Worm (Caenorhabditis elegans) whole organism, L1 larva: Measurements from ENCODE around the gene C17G10.13.

ENCODE experiments used
- C16A3.4 ChIP-seq: fragments of 150-350 bp; optimal IDR thresholded peaks from 2 replicates; lab custom pipeline; 2014; ENCODE audit warnings: missing biosample characterization, missing genetic modification characterization
- Y116A8C.19 ChIP-seq: sonication (generic microtip); optimal IDR thresholded peaks from 2 replicates; lab custom pipeline; 2016; ENCODE audit warnings: missing compliant biosample characterization, missing genetic modification characterization, borderline replicate concordance
- aha-1 ChIP-seq: fragments of 150-350 bp; optimal IDR thresholded peaks from 2 replicates; lab custom pipeline; 2014; ENCODE audit warnings: missing biosample characterization, missing genetic modification characterization
- alr-1 ChIP-seq: fragments of 200-800 bp; sonication (Bioruptor generic); optimal IDR thresholded peaks from 2 replicates; lab custom pipeline; 2018; ENCODE audit warnings: borderline replicate concordance, mild to moderate bottlenecking, missing genetic modification characterization, missing compliant biosample characterization
- aly-2 ChIP-seq: fragments of 150-350 bp; optimal IDR thresholded peaks from 2 replicates; lab custom pipeline; 2014; ENCODE audit warnings: missing biosample characterization, missing genetic modification characterization
- ama-1 ChIP-seq: fragments of 150-350 bp; optimal IDR thresholded peaks from 2 replicates; lab custom pipeline; 2014
- ceh-63 ChIP-seq: fragments of 200-800 bp; sonication (Bioruptor generic); optimal IDR thresholded peaks from 2 replicates; lab custom pipeline; 2018; ENCODE audit warnings: mild to moderate bottlenecking, missing genetic modification characterization, missing compliant biosample characterization
- ceh-8 ChIP-seq: fragments of 200-800 bp; sonication (Bioruptor generic); optimal IDR thresholded peaks from 2 replicates; lab custom pipeline; 2018; ENCODE audit warnings: mild to moderate bottlenecking, missing genetic modification characterization, moderate library complexity, missing compliant biosample characterization
- ceh-82 ChIP-seq, 3 experiments: fragments of 150-350 bp in 1 of 3; sonication (generic microtip) in 2 of 3; optimal IDR thresholded peaks; 2 replicates each; lab custom pipeline; 2014 to 2017; ENCODE audit warnings: missing biosample characterization in 3 of 3, missing genetic modification characterization in 3 of 3
- ceh-88 ChIP-seq: fragments of 200-800 bp; sonication (Bioruptor generic); IDR thresholded peaks from 2 replicates; pipeline ENCODE4 v1.3.6; 2022; ENCODE audit warnings: missing genetic modification characterization, missing compliant biosample characterization
- ces-1 ChIP-seq: fragments of 150-350 bp; optimal IDR thresholded peaks from 2 replicates; lab custom pipeline; 2014; ENCODE audit warnings: missing biosample characterization, missing genetic modification reagents, missing genetic modification characterization
- dsc-1 ChIP-seq: sonication (generic microtip); optimal IDR thresholded peaks from 2 replicates; lab custom pipeline; 2016; ENCODE audit warnings: mild to moderate bottlenecking, missing genetic modification characterization, missing compliant biosample characterization
- egl-13 ChIP-seq: sonication (generic microtip); optimal IDR thresholded peaks from 2 replicates; lab custom pipeline; 2016; ENCODE audit warnings: missing genotype, missing genetic modification reagents, missing genetic modification characterization, missing compliant biosample characterization
- elt-2 ChIP-seq: sonication (generic microtip); optimal IDR thresholded peaks from 2 replicates; lab custom pipeline; 2016; ENCODE audit warnings: missing genetic modification characterization, mild to moderate bottlenecking, inconsistent platforms, missing compliant biosample characterization, missing genetic modification reagents
- elt-3 ChIP-seq, 6 experiments: fragments of 150-350 bp in 1 of 6; sonication (generic microtip); optimal IDR thresholded peaks; 2 replicates each; lab custom pipeline; 2017 to 2018; ENCODE audit warnings: missing biosample characterization in 6 of 6, missing genetic modification characterization in 6 of 6, inconsistent platforms in 1 of 6
- fkh-10 ChIP-seq: sonication (generic microtip); optimal IDR thresholded peaks from 2 replicates; lab custom pipeline; 2017; ENCODE audit warnings: missing biosample characterization, missing genetic modification reagents, missing genetic modification characterization
- fkh-8 ChIP-seq: sonication (generic microtip); optimal IDR thresholded peaks from 2 replicates; lab custom pipeline; 2016; ENCODE audit warnings: mild to moderate bottlenecking, missing genetic modification characterization, missing compliant biosample characterization
- fos-1 ChIP-seq: fragments of 150-350 bp; optimal IDR thresholded peaks from 2 replicates; lab custom pipeline; 2014; ENCODE audit warnings: missing biosample characterization, missing genetic modification characterization
- grh-1 ChIP-seq: fragments of 200-800 bp; sonication (Bioruptor generic); IDR thresholded peaks from 2 replicates; pipeline ENCODE4 v1.3.6; 2022; ENCODE audit warnings: missing genetic modification reagents, missing genetic modification characterization, missing compliant biosample characterization
- hlh-17 ChIP-seq: fragments of 200-800 bp; sonication (Bioruptor generic); optimal IDR thresholded peaks from 2 replicates; lab custom pipeline; 2018; ENCODE audit warnings: missing genetic modification characterization, mild to moderate bottlenecking, missing compliant biosample characterization, moderate library complexity, borderline replicate concordance
- hlh-4 ChIP-seq: sonication (generic microtip); optimal IDR thresholded peaks from 2 replicates; lab custom pipeline; 2016; ENCODE audit warnings: mild to moderate bottlenecking, missing genetic modification characterization, missing compliant biosample characterization
- hpl-2 ChIP-seq: fragments of 150-350 bp; optimal IDR thresholded peaks from 2 replicates; lab custom pipeline; 2014; ENCODE audit warnings: missing biosample characterization, missing genetic modification reagents, missing genetic modification characterization
- irx-1 ChIP-seq: sonication (generic microtip); optimal IDR thresholded peaks from 2 replicates; lab custom pipeline; 2016; ENCODE audit warnings: missing genetic modification characterization, missing compliant biosample characterization
- jun-1 ChIP-seq: fragments of 150-350 bp; optimal IDR thresholded peaks from 2 replicates; lab custom pipeline; 2014; ENCODE audit warnings: missing biosample characterization, missing genetic modification reagents, missing genetic modification characterization
- lin-13 ChIP-seq: fragments of 150-350 bp; optimal IDR thresholded peaks from 2 replicates; lab custom pipeline; 2014; ENCODE audit warnings: missing biosample characterization, missing genetic modification reagents, missing genetic modification characterization
- lin-15B ChIP-seq: fragments of 150-350 bp; sonication (generic microtip); optimal IDR thresholded peaks from 3 replicates; lab custom pipeline; 2014; ENCODE audit warnings: missing biosample characterization, missing genetic modification characterization
- lin-35 ChIP-seq, 2 experiments: fragments of 150-350 bp; optimal IDR thresholded peaks; 2 replicates each; lab custom pipeline; 2014; ENCODE audit warnings: missing biosample characterization in 2 of 2, missing genetic modification characterization in 2 of 2, missing genetic modification reagents in 2 of 2
- lir-3 ChIP-seq: sonication (generic microtip); optimal IDR thresholded peaks from 2 replicates; lab custom pipeline; 2016; ENCODE audit warnings: mild to moderate bottlenecking, missing genetic modification characterization, moderate library complexity, missing compliant biosample characterization; ENCODE audit not compliant: poor library complexity
- lsy-2 ChIP-seq, 2 experiments: fragments of 150-350 bp; optimal IDR thresholded peaks; 2 replicates each; lab custom pipeline; 2014; ENCODE audit warnings: missing biosample characterization in 2 of 2, missing genetic modification characterization in 2 of 2
- mdl-1 ChIP-seq, 2 experiments: fragments of 150-350 bp; optimal IDR thresholded peaks; 2 replicates each; lab custom pipeline; 2014 to 2017; ENCODE audit warnings: missing biosample characterization in 2 of 2, missing genetic modification characterization in 2 of 2, inconsistent platforms in 1 of 2
- mef-2 ChIP-seq: fragments of 150-350 bp; optimal IDR thresholded peaks from 2 replicates; lab custom pipeline; 2014; ENCODE audit warnings: missing biosample characterization, missing genetic modification characterization
- mep-1 ChIP-seq: fragments of 150-350 bp; optimal IDR thresholded peaks from 2 replicates; lab custom pipeline; 2014; ENCODE audit warnings: missing biosample characterization, missing genetic modification characterization
- nhr-11 ChIP-seq: fragments of 150-350 bp; optimal IDR thresholded peaks from 2 replicates; lab custom pipeline; 2014; ENCODE audit warnings: missing biosample characterization, missing genetic modification characterization
- nhr-12 ChIP-seq: sonication (generic microtip); optimal IDR thresholded peaks from 2 replicates; lab custom pipeline; 2017; ENCODE audit warnings: missing biosample characterization, missing genetic modification characterization
- nhr-237 ChIP-seq: fragments of 150-350 bp; optimal IDR thresholded peaks from 2 replicates; lab custom pipeline; 2014; ENCODE audit warnings: missing biosample characterization, missing genetic modification characterization
- nhr-28 ChIP-seq: fragments of 150-350 bp; optimal IDR thresholded peaks from 2 replicates; lab custom pipeline; 2014; ENCODE audit warnings: missing biosample characterization, missing genetic modification characterization
- nhr-47 ChIP-seq: sonication (generic microtip); optimal IDR thresholded peaks from 2 replicates; lab custom pipeline; 2016; ENCODE audit warnings: mild to moderate bottlenecking, missing genetic modification characterization, moderate library complexity, missing compliant biosample characterization
- nhr-76 ChIP-seq: sonication (generic microtip); optimal IDR thresholded peaks from 2 replicates; lab custom pipeline; 2017; ENCODE audit warnings: missing biosample characterization, missing genetic modification characterization
- nhr-84 ChIP-seq: sonication (generic microtip); optimal IDR thresholded peaks from 2 replicates; lab custom pipeline; 2017; ENCODE audit warnings: missing biosample characterization, missing genetic modification characterization
- nhr-85 ChIP-seq: sonication (generic microtip); peaks from one replicate; lab custom pipeline; 2016; ENCODE audit warnings: missing genetic modification characterization, inconsistent platforms, missing compliant biosample characterization
- nhr-90 ChIP-seq: sonication (generic microtip); optimal IDR thresholded peaks from 2 replicates; lab custom pipeline; 2016; ENCODE audit warnings: mild to moderate bottlenecking, missing genetic modification characterization, missing compliant biosample characterization; ENCODE audit not compliant: poor library complexity
- pax-3 ChIP-seq: fragments of 200-800 bp; sonication (Bioruptor generic); optimal IDR thresholded peaks from 2 replicates; lab custom pipeline; 2018; ENCODE audit warnings: mild to moderate bottlenecking, missing genetic modification characterization, moderate library complexity, missing compliant biosample characterization
- pqm-1 ChIP-seq: sonication (generic microtip); optimal IDR thresholded peaks from 3 replicates; lab custom pipeline; 2017; ENCODE audit warnings: missing biosample characterization, missing genetic modification characterization
- rnt-1 ChIP-seq: sonication (generic microtip); optimal IDR thresholded peaks from 2 replicates; lab custom pipeline; 2016; ENCODE audit warnings: mild to moderate bottlenecking, missing genetic modification characterization, moderate library complexity, missing compliant biosample characterization
- snpc-4 ChIP-seq: fragments of 150-350 bp; optimal IDR thresholded peaks from 2 replicates; lab custom pipeline; 2014; ENCODE audit warnings: missing biosample characterization, missing genetic modification characterization
- sup-37 ChIP-seq: fragments of 200-800 bp; sonication (Bioruptor generic); optimal IDR thresholded peaks from 2 replicates; lab custom pipeline; 2018; ENCODE audit warnings: mild to moderate bottlenecking, missing genetic modification characterization, missing compliant biosample characterization
- tbx-2 ChIP-seq: sonication (generic microtip); optimal IDR thresholded peaks from 2 replicates; lab custom pipeline; 2016; ENCODE audit warnings: missing genetic modification characterization, missing compliant biosample characterization
- unc-130 ChIP-seq: fragments of 150-350 bp; optimal IDR thresholded peaks from 2 replicates; lab custom pipeline; 2017; ENCODE audit warnings: missing biosample characterization, missing genetic modification characterization, inconsistent platforms
- unc-30 ChIP-seq: sonication (generic microtip); optimal IDR thresholded peaks from 2 replicates; lab custom pipeline; 2017; ENCODE audit warnings: missing biosample characterization, missing genetic modification characterization
- unc-62 ChIP-seq: fragments of 150-350 bp; optimal IDR thresholded peaks from 2 replicates; lab custom pipeline; 2014; ENCODE audit warnings: missing biosample characterization, missing genetic modification reagents, missing genetic modification characterization
- unc-98 ChIP-seq: fragments of 200-800 bp; sonication (Bioruptor generic); IDR thresholded peaks from 2 replicates; pipeline ENCODE4 v1.3.6; 2022; ENCODE audit warnings: missing genetic modification characterization, missing compliant biosample characterization
- vab-15 ChIP-seq: sonication (generic microtip); optimal IDR thresholded peaks from 2 replicates; lab custom pipeline; 2017; ENCODE audit warnings: missing genotype, mild to moderate bottlenecking, missing genetic modification characterization, missing compliant biosample characterization
- ztf-11 ChIP-seq, 2 experiments: sonication (generic microtip); optimal IDR thresholded peaks; 2 replicates each; lab custom pipeline; 2016 to 2017; ENCODE audit warnings: missing genetic modification characterization in 2 of 2, missing biosample characterization in 1 of 2, missing compliant biosample characterization in 1 of 2
- ztf-4 ChIP-seq: fragments of 150-350 bp; optimal IDR thresholded peaks from 2 replicates; lab custom pipeline; 2014; ENCODE audit warnings: missing biosample characterization, missing genetic modification characterization

Gene C17G10.13

DNA sequence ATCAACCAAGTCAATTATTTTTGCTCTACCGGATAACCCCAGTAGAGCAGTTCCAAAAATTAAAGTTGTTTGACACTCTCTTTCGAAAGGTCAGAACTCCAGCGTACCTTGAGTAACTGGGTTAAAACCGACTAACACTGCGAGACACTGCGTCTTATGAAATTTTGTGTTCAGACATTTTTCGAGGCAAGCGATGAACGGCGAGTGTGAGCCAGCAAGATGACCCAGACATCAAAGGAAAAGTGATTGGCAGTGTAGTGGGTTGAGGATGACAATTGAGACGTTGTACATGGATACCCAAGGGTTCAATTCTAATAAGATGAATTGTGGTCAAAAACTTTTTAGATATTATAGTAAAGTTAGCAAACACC lies 45.5 kb downstream of the C17G10.13 start (continued):
- TF ChIP-seq ztf-4 (tag; lab: Kevin White, UChicago) (peak; percentile 37), snpc-4 (tag; lab: Kevin White, UChicago) (peak; percentile 98), unc-98 (GFP tag; lab: Robert Waterston, UW) (no peak), lin-35 (GFP tag; optimal IDR thresholded peaks at IDR 0.05; lab: Kevin White, UChicago) (peak; percentile 15 to 59), egl-13 (tag; lab: Kevin White, UChicago) (no peak), irx-1 (tag; lab: Kevin White, UChicago) (no peak), ces-1 (no peak), fkh-8 (tag; lab: Kevin White, UChicago) (no peak), hlh-17 (no peak), hpl-2 (GFP tag; lab: Kevin White, UChicago) (no peak), nhr-76 (peak; percentile 9), sup-37 (GFP tag; lab: Kevin White, UChicago) (no peak), hlh-4 (no peak), mef-2 (no peak), dsc-1 (tag; lab: Kevin White, UChicago) (peak; percentile 5), ztf-11 (tag; optimal IDR thresholded peaks at IDR 0.05; lab: Kevin White, UChicago) (no peak), Y116A8C.19 (tag; lab: Kevin White, UChicago) (no peak), unc-130 (tag; lab: Kevin White, UChicago) (no peak), vab-15 (tag; lab: Kevin White, UChicago) (no peak), unc-62 (GFP tag; lab: Kevin White, UChicago) (no peak), nhr-12 (tag; lab: Kevin White, UChicago) (no peak), lsy-2 (tag; optimal IDR thresholded peaks at IDR 0.05; lab: Kevin White, UChicago) (peak; percentile 50 to 72), nhr-90 (tag; lab: Kevin White, UChicago) (peak; percentile 69), pax-3 (tag; lab: Kevin White, UChicago) (no peak), grh-1 (GFP tag; lab: Robert Waterston, UW) (no peak), nhr-84 (tag; lab: Kevin White, UChicago) (peak; percentile 40), jun-1 (tag; lab: Kevin White, UChicago) (peak; percentile 58), nhr-47 (tag; lab: Kevin White, UChicago) (peak; percentile 53), ceh-63 (no peak), aly-2 (tag; lab: Kevin White, UChicago) (no peak), tbx-2 (tag; lab: Kevin White, UChicago) (no peak), elt-3 (tag; optimal IDR thresholded peaks at IDR 0.05; lab: Kevin White, UChicago) (no peak), mdl-1 (tag; optimal IDR thresholded peaks at IDR 0.05; lab: Kevin White, UChicago) (peak in 1 of 2 experiments; percentile 46), rnt-1 (tag; lab: Kevin White, UChicago) (peak; percentile 91), fos-1 (tag; lab: Kevin White, UChicago) (no peak), mep-1 (tag; lab: Kevin White, UChicago) (no peak), pqm-1 (tag; lab: Kevin White, UChicago) (no peak), aha-1 (tag; lab: Kevin White, UChicago) (no peak), ceh-82 (tag; optimal IDR thresholded peaks at IDR 0.05; lab: Kevin White, UChicago) (peak in 1 of 3 experiments; percentile 29), alr-1 (no peak), ceh-8 (GFP tag; lab: Kevin White, UChicago) (no peak), ceh-88 (GFP tag; lab: Robert Waterston, UW) (no peak), nhr-237 (tag; lab: Kevin White, UChicago) (no peak), unc-30 (no peak), lin-15B (no peak), nhr-85 (tag; lab: Kevin White, UChicago) (peak; percentile 66), nhr-11 (tag; lab: Kevin White, UChicago) (no peak), C16A3.4 (tag; lab: Kevin White, UChicago) (peak; percentile 63), ama-1 (lab: Kevin White, UChicago) (peak; percentile 97), lin-13 (peak; percentile 31), fkh-10 (GFP tag; lab: Kevin White, UChicago) (no peak), elt-2 (peak; percentile 77), nhr-28 (tag; lab: Kevin White, UChicago) (no peak), lir-3 (tag; lab: Kevin White, UChicago) (no peak)
